Fruit fly (Drosophila melanogaster) whole organism, embryonic: ENCODE measurements around the gene CG11905.

Experiments
- B-H2 ChIP-seq: fragments of 200-800 bp; sonication (Bioruptor generic); optimal IDR thresholded peaks from 2 replicates; lab custom pipeline; 2018; ENCODE audit warnings: missing biosample characterization, mild to moderate bottlenecking, missing genetic modification characterization
- Blimp-1 ChIP-seq: fragments of 200-800 bp; sonication (Bioruptor generic); optimal IDR thresholded peaks from 3 replicates; lab custom pipeline; 2018; ENCODE audit warnings: missing biosample characterization, missing genetic modification characterization, mild to moderate bottlenecking, moderate library complexity, missing genetic modification reagents
- CG10209 ChIP-seq: fragments of 200-800 bp; sonication (Bioruptor generic); optimal IDR thresholded peaks from 3 replicates; lab custom pipeline; 2017; ENCODE audit warnings: missing biosample characterization, mild to moderate bottlenecking, missing genetic modification characterization, missing genetic modification reagents
- CG10366 ChIP-seq: fragments of 200-800 bp; sonication (Bioruptor generic); IDR thresholded peaks from 2 replicates; pipeline ENCODE4 v1.3.6; 2022; ENCODE audit warnings: missing biosample characterization, missing genetic modification characterization
- CG10654 ChIP-seq: fragments of 200-800 bp; sonication (Bioruptor generic); optimal IDR thresholded peaks from 2 replicates; lab custom pipeline; 2016; ENCODE audit warnings: missing biosample characterization, missing genetic modification characterization
- CG11093 ChIP-seq: fragments of 200-800 bp; sonication (Bioruptor generic); IDR thresholded peaks from 3 replicates; pipeline ENCODE4 v1.3.6; 2022; ENCODE audit warnings: missing biosample characterization, missing genetic modification characterization
- CG14441 ChIP-seq: fragments of 200-800 bp; sonication (Bioruptor generic); IDR thresholded peaks from 2 replicates; pipeline ENCODE4 v1.3.6; 2022; ENCODE audit warnings: missing biosample characterization, missing genetic modification characterization
- CG14710 ChIP-seq: fragments of 200-800 bp; sonication (Bioruptor generic); optimal IDR thresholded peaks from 3 replicates; lab custom pipeline; 2019; ENCODE audit warnings: missing biosample characterization, mild to moderate bottlenecking, missing genetic modification characterization, moderate library complexity
- CG16863 ChIP-seq: fragments of 200-800 bp; sonication (Bioruptor generic); optimal IDR thresholded peaks from 3 replicates; lab custom pipeline; 2016; ENCODE audit warnings: missing biosample characterization, missing genetic modification characterization
- CG17361 ChIP-seq: fragments of 200-800 bp; sonication (Bioruptor generic); IDR thresholded peaks from 3 replicates; pipeline ENCODE4 v1.3.6; 2022; ENCODE audit warnings: missing biosample characterization, missing genetic modification characterization
- CG17612 ChIP-seq: fragments of 200-800 bp; sonication (Bioruptor generic); IDR thresholded peaks from 2 replicates; pipeline ENCODE4 v1.3.6; 2022; ENCODE audit warnings: missing biosample characterization, missing genetic modification characterization
- CG18764 ChIP-seq: fragments of 200-800 bp; sonication (Bioruptor generic); optimal IDR thresholded peaks from 3 replicates; lab custom pipeline; 2016; ENCODE audit warnings: missing biosample characterization, missing genetic modification characterization
- CG2678 ChIP-seq: fragments of 200-800 bp; sonication (Bioruptor generic); optimal IDR thresholded peaks from 3 replicates; lab custom pipeline; 2019; ENCODE audit warnings: missing biosample characterization, mild to moderate bottlenecking, missing genetic modification characterization, moderate library complexity
- CG32532 ChIP-seq: fragments of 200-800 bp; sonication (Bioruptor generic); IDR thresholded peaks from 2 replicates; pipeline ENCODE4 v1.3.6; 2022; ENCODE audit warnings: missing biosample characterization, missing genetic modification characterization
- CG34376 ChIP-seq: fragments of 200-800 bp; sonication (Bioruptor generic); optimal IDR thresholded peaks from 2 replicates; lab custom pipeline; 2018; ENCODE audit warnings: missing biosample characterization, mild to moderate bottlenecking, missing genetic modification characterization
- CG4282 ChIP-seq: fragments of 200-800 bp; sonication (Bioruptor generic); optimal IDR thresholded peaks from 2 replicates; lab custom pipeline; 2016; ENCODE audit warnings: missing biosample characterization, missing genetic modification characterization
- CG4424 ChIP-seq: fragments of 200-800 bp; sonication (Bioruptor generic); optimal IDR thresholded peaks from 3 replicates; lab custom pipeline; 2016; ENCODE audit warnings: missing biosample characterization, missing genetic modification characterization
- CG4854 ChIP-seq: fragments of 200-800 bp; sonication (Bioruptor generic); optimal IDR thresholded peaks from 2 replicates; lab custom pipeline; 2016; ENCODE audit warnings: missing biosample characterization, missing genetic modification characterization, inconsistent platforms
- CG5953 ChIP-seq: fragments of 200-800 bp; sonication (Bioruptor generic); IDR thresholded peaks from 2 replicates; pipeline ENCODE4 v1.3.6; 2022; ENCODE audit warnings: missing biosample characterization, missing genetic modification characterization
- CG6765 ChIP-seq: fragments of 200-800 bp; sonication (Bioruptor generic); optimal IDR thresholded peaks from 3 replicates; lab custom pipeline; 2017; ENCODE audit warnings: missing biosample characterization, mild to moderate bottlenecking, missing genetic modification characterization
- CG7357 ChIP-seq: fragments of 200-800 bp; sonication (Bioruptor generic); IDR thresholded peaks from 3 replicates; pipeline ENCODE4 v1.3.6; 2022; ENCODE audit warnings: missing biosample characterization, missing genetic modification characterization
- D ChIP-seq, 2 experiments: fragments of 200-800 bp in 1 of 2; fragments of >200 bp in 1 of 2; sonication (Bioruptor generic) in 1 of 2; optimal IDR thresholded peaks; 2 replicates in 1 of 2; 3 replicates in 1 of 2; lab custom pipeline; 2017; ENCODE audit warnings: mild to moderate bottlenecking in 1 of 2, missing biosample characterization in 1 of 2, missing genetic modification characterization in 1 of 2, missing genetic modification reagents in 1 of 2
- Ets97D ChIP-seq: fragments of 200-800 bp; sonication (Bioruptor generic); optimal IDR thresholded peaks from 3 replicates; lab custom pipeline; 2016; ENCODE audit warnings: missing biosample characterization, missing genetic modification characterization
- Hmx ChIP-seq: fragments of 200-800 bp; sonication (Bioruptor generic); optimal IDR thresholded peaks from 2 replicates; lab custom pipeline; 2016; ENCODE audit warnings: missing biosample characterization, missing genetic modification characterization
- Hr3 ChIP-seq: fragments of 200-800 bp; sonication (Bioruptor generic); optimal IDR thresholded peaks from 3 replicates; lab custom pipeline; 2016; ENCODE audit warnings: missing biosample characterization, missing genetic modification characterization
- Hsf ChIP-seq: fragments of 200-800 bp; sonication (Bioruptor generic); optimal IDR thresholded peaks from 3 replicates; lab custom pipeline; 2016; ENCODE audit warnings: missing biosample characterization, missing genetic modification characterization
- Mes4 ChIP-seq: fragments of 200-800 bp; sonication (Bioruptor generic); optimal IDR thresholded peaks from 2 replicates; lab custom pipeline; 2016; ENCODE audit warnings: missing biosample characterization, missing genetic modification characterization
- Mrtf ChIP-seq: fragments of 200-800 bp; sonication (Bioruptor generic); IDR thresholded peaks from 3 replicates; pipeline ENCODE4 v1.3.6; 2022; ENCODE audit warnings: missing biosample characterization, missing genetic modification characterization
- Trl ChIP-seq, 3 experiments: fragments of >200 bp in 2 of 3; fragments of 200-800 bp in 1 of 3; sonication (Bioruptor generic) in 1 of 3; optimal IDR thresholded peaks; 2 replicates in 1 of 3; 3 replicates in 2 of 3; lab custom pipeline; 2016 to 2017; ENCODE audit warnings: missing biosample characterization in 1 of 3, missing genetic modification characterization in 1 of 3
- amos ChIP-seq: fragments of 200-800 bp; sonication (Bioruptor generic); IDR thresholded peaks from 2 replicates; pipeline ENCODE4 v1.3.6; 2022; ENCODE audit warnings: missing biosample characterization, missing genetic modification characterization; ENCODE audit not compliant: partially characterized antibody
- ara ChIP-seq: fragments of 200-800 bp; sonication (Bioruptor generic); IDR thresholded peaks from 2 replicates; pipeline ENCODE4 v1.3.6; 2022; ENCODE audit warnings: missing biosample characterization, missing genetic modification characterization
- az2 ChIP-seq: fragments of 200-800 bp; sonication (Bioruptor generic); optimal IDR thresholded peaks from 3 replicates; lab custom pipeline; 2016; ENCODE audit warnings: missing biosample characterization, missing genetic modification characterization
- bab2 ChIP-seq: fragments of 200-800 bp; sonication (Bioruptor generic); optimal IDR thresholded peaks from 2 replicates; lab custom pipeline; 2016; ENCODE audit warnings: missing biosample characterization, missing genetic modification characterization
- cato ChIP-seq: fragments of 200-800 bp; sonication (Bioruptor generic); optimal IDR thresholded peaks from 2 replicates; lab custom pipeline; 2016; ENCODE audit warnings: missing biosample characterization, missing genetic modification characterization, borderline replicate concordance
- chif ChIP-seq, 2 experiments: fragments of 200-800 bp; sonication (Bioruptor generic); optimal IDR thresholded peaks; 3 replicates each; lab custom pipeline; 2016; ENCODE audit warnings: missing biosample characterization in 2 of 2, missing genetic modification characterization in 2 of 2
- ci ChIP-seq: fragments of 200-800 bp; sonication (Bioruptor generic); IDR thresholded peaks from 3 replicates; pipeline ENCODE4 v1.3.6; 2022; ENCODE audit warnings: missing biosample characterization, missing genetic modification characterization
- fd96Cb ChIP-seq: fragments of 200-800 bp; sonication (Bioruptor generic); optimal IDR thresholded peaks from 2 replicates; lab custom pipeline; 2018; ENCODE audit warnings: missing biosample characterization, mild to moderate bottlenecking, missing genetic modification characterization, moderate library complexity
- grn ChIP-seq: fragments of 200-800 bp; sonication (Bioruptor generic); optimal IDR thresholded peaks from 3 replicates; lab custom pipeline; 2017; ENCODE audit warnings: missing biosample characterization, missing genetic modification characterization
- hbn ChIP-seq: fragments of 200-800 bp; sonication (Bioruptor generic); IDR thresholded peaks from 2 replicates; pipeline ENCODE4 v1.3.6; 2022; ENCODE audit warnings: missing biosample characterization, missing genetic modification characterization; ENCODE audit not compliant: partially characterized antibody
- ind ChIP-seq: fragments of 200-800 bp; sonication (Bioruptor generic); optimal IDR thresholded peaks from 3 replicates; lab custom pipeline; 2016; ENCODE audit warnings: missing biosample characterization, missing genetic modification characterization
- jigr1 ChIP-seq: fragments of 200-800 bp; sonication (Bioruptor generic); IDR thresholded peaks from 3 replicates; pipeline ENCODE4 v1.3.6; 2022; ENCODE audit warnings: missing biosample characterization, missing genetic modification characterization
- lmd ChIP-seq: fragments of 200-800 bp; sonication (Bioruptor generic); IDR thresholded peaks from 2 replicates; pipeline ENCODE4 v1.3.6; 2022; ENCODE audit warnings: missing biosample characterization, missing genetic modification characterization
- oc ChIP-seq: fragments of 200-800 bp; sonication (Bioruptor generic); optimal IDR thresholded peaks from 2 replicates; lab custom pipeline; 2018; ENCODE audit warnings: missing biosample characterization, mild to moderate bottlenecking, missing genetic modification characterization, moderate library complexity
- pnt ChIP-seq: fragments of 200-800 bp; sonication (Bioruptor generic); optimal IDR thresholded peaks from 3 replicates; lab custom pipeline; 2016; ENCODE audit warnings: missing biosample characterization, missing genetic modification characterization
- pros ChIP-seq: fragments of 200-800 bp; sonication (Bioruptor generic); optimal IDR thresholded peaks from 3 replicates; lab custom pipeline; 2019; ENCODE audit warnings: missing biosample characterization, mild to moderate bottlenecking, missing genetic modification characterization, moderate library complexity
- row ChIP-seq: fragments of 200-800 bp; sonication (Bioruptor generic); IDR thresholded peaks from 3 replicates; pipeline ENCODE4 v1.3.6; 2022; ENCODE audit warnings: missing biosample characterization, missing genetic modification characterization
- sna ChIP-seq: fragments of 200-800 bp; sonication (Bioruptor generic); IDR thresholded peaks from 2 replicates; pipeline ENCODE4 v1.3.6; 2022; ENCODE audit warnings: missing biosample characterization, missing genetic modification characterization; ENCODE audit not compliant: partially characterized antibody
- sob ChIP-seq: fragments of 200-800 bp; sonication (Bioruptor generic); IDR thresholded peaks from 2 replicates; pipeline ENCODE4 v1.3.6; 2022; ENCODE audit warnings: missing biosample characterization, missing genetic modification characterization

CG11905 gene

dm6 chr3L:16956768-16957533 lies 21.6 kb upstream of the CG11905 start (continued):
- peak; percentile 77 for TF ChIP-seq ci (GFP tag; lab: Robert Waterston, UW)
- peak; percentile 45; the same call in 1 of the 3 replicates for TF ChIP-seq CG11093 (GFP tag; lab: Robert Waterston, UW)
- peak; percentile 70 for TF ChIP-seq fd96Cb (tag; lab: Kevin White, UChicago)
- peak; percentile 62 for TF ChIP-seq az2 (GFP tag; lab: Kevin White, UChicago)
- TF ChIP-seq CG2678 (tag; lab: Kevin White, UChicago), result peak; percentile 38
- TF ChIP-seq oc (tag; lab: Kevin White, UChicago), result peak; percentile 64
- peak; percentile 31 for TF ChIP-seq Mes4
- TF ChIP-seq Hsf, result peak; percentile 66
- peak; percentile 64 for TF ChIP-seq CG10209
- peak; percentile 75 for TF ChIP-seq CG14441 (GFP tag; lab: Robert Waterston, UW)
- peak; percentile 66 for TF ChIP-seq CG6765 (GFP tag; lab: Kevin White, UChicago)
- peak; percentile 77 for TF ChIP-seq sob
- TF ChIP-seq CG5953 (GFP tag; lab: Robert Waterston, UW), result peak; percentile 56
- TF ChIP-seq Ets97D (GFP tag; lab: Kevin White, UChicago), result no peak
- peak; percentile 60 for TF ChIP-seq CG14710
- peak; percentile 80 for TF ChIP-seq CG17361 (GFP tag; lab: Robert Waterston, UW)
- no peak for TF ChIP-seq amos
- TF ChIP-seq CG34376 (GFP tag; lab: Kevin White, UChicago), result peak; percentile 57
- TF ChIP-seq CG4282 (GFP tag; lab: Kevin White, UChicago), result no peak
- TF ChIP-seq CG17612 (GFP tag; lab: Robert Waterston, UW), result no peak
- TF ChIP-seq chif (GFP tag; optimal IDR thresholded peaks at IDR 0.05; lab: Kevin White, UChicago), result peak; percentile 47 to 59
- TF ChIP-seq CG10366 (GFP tag; lab: Robert Waterston, UW), result peak; percentile 69
- TF ChIP-seq jigr1, result no peak
- peak; percentile 52 for TF ChIP-seq ind
- peak; percentile 5 for TF ChIP-seq CG18764 (GFP tag; lab: Kevin White, UChicago)
- TF ChIP-seq bab2 (GFP tag; lab: Kevin White, UChicago), result peak; percentile 50
- TF ChIP-seq CG4854 (GFP tag; lab: Kevin White, UChicago), result peak; percentile 11
- peak; percentile 72 for TF ChIP-seq grn
- peak; percentile 21 for TF ChIP-seq B-H2 (GFP tag; lab: Kevin White, UChicago)
- TF ChIP-seq D (optimal IDR thresholded peaks at IDR 0.05; lab: Kevin White, UChicago), result no peak
- peak; percentile 57 for TF ChIP-seq D (GFP tag; optimal IDR thresholded peaks at IDR 0.05; lab: Kevin White, UChicago)
- TF ChIP-seq sna (GFP tag; lab: Robert Waterston, UW), result no peak
- no peak for TF ChIP-seq Hmx
- peak in 1 of 2 experiments; percentile 16 for TF ChIP-seq Trl (optimal IDR thresholded peaks at IDR 0.05; lab: Kevin White, UChicago)
- no peak for TF ChIP-seq Trl (GFP tag; optimal IDR thresholded peaks at IDR 0.05; lab: Kevin White, UChicago)
- TF ChIP-seq CG32532 (GFP tag; lab: Robert Waterston, UW), result peak; percentile 81
- TF ChIP-seq CG10654 (GFP tag; lab: Kevin White, UChicago), result peak; percentile 15
- TF ChIP-seq pros, result peak; percentile 24
- 0 out of 2 replicates have a peak, but pooled peaks have one; percentile 19 for TF ChIP-seq ara
- TF ChIP-seq pnt, result peak; percentile 3
- peak; percentile 79 for TF ChIP-seq Blimp-1 (GFP tag; lab: Kevin White, UChicago)
- TF ChIP-seq lmd (GFP tag; lab: Robert Waterston, UW), result peak; percentile 74
- TF ChIP-seq Mrtf (GFP tag; lab: Robert Waterston, UW), result peak; percentile 55; the same call in 1 of the 3 replicates
- TF ChIP-seq row (GFP tag; lab: Robert Waterston, UW), result peak; percentile 80
- peak; percentile 69 for TF ChIP-seq Hr3 (GFP tag; lab: Kevin White, UChicago)
- peak; percentile 56 for TF ChIP-seq CG4424 (GFP tag; lab: Kevin White, UChicago)
- no peak for TF ChIP-seq hbn (GFP tag; lab: Robert Waterston, UW)
- peak; percentile 39 for TF ChIP-seq CG16863 (GFP tag; lab: Kevin White, UChicago)
- TF ChIP-seq CG7357 (GFP tag; lab: Robert Waterston, UW), result peak; percentile 66; the same call in 2 of the 3 replicates
- TF ChIP-seq cato (GFP tag; lab: Kevin White, UChicago), result peak; percentile 28
